Worm (Caenorhabditis elegans) whole organism, late embryonic: ENCODE measurements around the gene Y53G8B.1.

Experiments
- C08G9.2 ChIP-seq: sonication (generic microtip); optimal IDR thresholded peaks from 2 replicates; lab custom pipeline; 2016; ENCODE audit warnings: mild to moderate bottlenecking, missing genetic modification characterization, moderate library complexity, missing compliant biosample characterization
- K09A11.1 ChIP-seq: sonication (generic microtip); optimal IDR thresholded peaks from 2 replicates; lab custom pipeline; 2017; ENCODE audit warnings: antibody characterized with exemption, mild to moderate bottlenecking, missing genetic modification characterization, missing compliant biosample characterization; ENCODE audit not compliant: insufficient read depth
- ama-1 ChIP-seq: fragments of 150-350 bp; optimal IDR thresholded peaks from 2 replicates; lab custom pipeline; 2014
- ceh-22 ChIP-seq: sonication (generic microtip); optimal IDR thresholded peaks from 2 replicates; lab custom pipeline; 2017; ENCODE audit warnings: missing biosample characterization, missing genetic modification characterization
- ceh-9 ChIP-seq: sonication (generic microtip); optimal IDR thresholded peaks from 2 replicates; lab custom pipeline; 2016; ENCODE audit warnings: mild to moderate bottlenecking, missing genetic modification characterization, inconsistent platforms, missing compliant biosample characterization
- dve-1 ChIP-seq: sonication (generic microtip); optimal IDR thresholded peaks from 2 replicates; lab custom pipeline; 2017; ENCODE audit warnings: antibody characterized with exemption, mild to moderate bottlenecking, missing genetic modification characterization, missing compliant biosample characterization
- fax-1 ChIP-seq: sonication (generic microtip); optimal IDR thresholded peaks from 2 replicates; lab custom pipeline; 2016; ENCODE audit warnings: missing genotype, missing genetic modification characterization, missing compliant biosample characterization
- hlh-15 ChIP-seq: sonication (generic microtip); optimal IDR thresholded peaks from 2 replicates; lab custom pipeline; 2016; ENCODE audit warnings: missing genetic modification characterization, missing compliant biosample characterization
- lin-11 ChIP-seq: fragments of 200-800 bp; sonication (Bioruptor generic); optimal IDR thresholded peaks from 2 replicates; lab custom pipeline; 2018; ENCODE audit warnings: mild to moderate bottlenecking, missing genetic modification characterization, missing compliant biosample characterization
- nhr-232 ChIP-seq: sonication (generic microtip); optimal IDR thresholded peaks from 2 replicates; lab custom pipeline; 2016; ENCODE audit warnings: missing genetic modification characterization, missing compliant biosample characterization
- pax-1 ChIP-seq: fragments of 150-350 bp; optimal IDR thresholded peaks from 2 replicates; lab custom pipeline; 2014; ENCODE audit warnings: missing biosample characterization, missing genetic modification characterization
- rnt-1 ChIP-seq: sonication (generic microtip); optimal IDR thresholded peaks from 2 replicates; lab custom pipeline; 2016; ENCODE audit warnings: missing genetic modification characterization, missing compliant biosample characterization
- unc-42 ChIP-seq: sonication (generic microtip); optimal IDR thresholded peaks from 2 replicates; lab custom pipeline; 2016; ENCODE audit warnings: missing genotype, missing genetic modification characterization, missing compliant biosample characterization

DNA sequence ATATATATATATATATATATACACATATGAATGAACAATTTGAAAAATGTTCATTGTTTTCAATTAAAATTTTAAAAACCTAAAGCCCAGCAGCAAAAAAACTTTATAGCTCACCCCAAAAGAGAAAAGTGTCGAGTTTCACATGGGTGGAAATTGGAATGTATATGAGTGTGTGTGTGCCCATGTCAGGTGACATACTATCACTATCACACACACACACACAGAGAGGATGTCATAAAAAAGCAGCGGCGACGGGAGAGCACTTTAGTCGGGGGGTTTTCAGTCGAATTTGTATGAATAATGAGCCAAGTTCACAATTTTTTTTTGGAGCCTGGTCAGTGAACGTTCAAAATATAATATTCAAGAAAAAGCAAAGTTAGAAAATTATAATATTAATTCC lies 9.1 kb upstream of the Y53G8B.1 start:
- TF ChIP-seq ama-1 (lab: Kevin White, UChicago) (no peak), ceh-9 (tag; lab: Kevin White, UChicago) (no peak), nhr-232 (tag; lab: Kevin White, UChicago) (no peak), C08G9.2 (tag; lab: Kevin White, UChicago) (no peak), pax-1 (tag; lab: Kevin White, UChicago) (no peak), unc-42 (tag; lab: Kevin White, UChicago) (no peak), rnt-1 (tag; lab: Kevin White, UChicago) (no peak), fax-1 (tag; lab: Kevin White, UChicago) (no peak), K09A11.1 (no peak), ceh-22 (tag; lab: Kevin White, UChicago) (no peak), dve-1 (tag; lab: Kevin White, UChicago) (no peak), lin-11 (tag; lab: Kevin White, UChicago) (no peak), hlh-15 (tag; lab: Kevin White, UChicago) (no peak)
